Worm (Caenorhabditis elegans): ENCODE measurements around the gene F21H12.3.

The F21H12.3 gene

DNA sequence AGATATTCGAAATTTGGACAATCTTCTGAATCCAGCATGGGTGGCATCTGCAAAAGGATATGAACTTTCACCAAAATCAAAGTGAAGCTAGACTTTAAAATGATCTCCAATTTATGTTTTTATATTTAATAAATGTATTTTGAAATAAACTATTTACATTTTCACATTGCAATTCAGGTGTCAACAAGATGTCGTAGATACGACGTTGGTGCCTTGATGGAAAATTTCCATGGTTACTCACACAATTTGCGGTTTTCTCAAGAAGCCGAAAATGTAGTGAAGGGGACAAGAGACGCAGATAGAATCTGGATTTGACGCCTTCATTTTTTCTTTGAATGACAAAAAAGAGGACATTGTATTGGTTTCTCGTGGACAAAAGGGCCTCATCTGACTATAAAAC lies 16.8 kb downstream of the F21H12.3 start, which contains the start of gene rgs-3:
Gene rgs-3 (plus strand): TSS at position 301 of the 400 bp plus-strand sequence.
- TF ChIP-seq nhr-77 (tag; optimal IDR thresholded peaks at IDR 0.05): no peak
- no peak for TF ChIP-seq lin-39 (tag; optimal IDR thresholded peaks at IDR 0.05)
- no peak for TF ChIP-seq Y55F3AM.14 (GFP tag; optimal IDR thresholded peaks at IDR 0.05)
- TF ChIP-seq F13H6.1 (tag; optimal IDR thresholded peaks at IDR 0.05): no peak
- no peak for TF ChIP-seq nhr-25 (tag; optimal IDR thresholded peaks at IDR 0.05)
- TF ChIP-seq nhr-21 (tag; optimal IDR thresholded peaks at IDR 0.05): no peak
- TF ChIP-seq ceh-82 (tag; optimal IDR thresholded peaks at IDR 0.05): no peak
- TF ChIP-seq nhr-6 (tag; optimal IDR thresholded peaks at IDR 0.05): no peak

DNA sequence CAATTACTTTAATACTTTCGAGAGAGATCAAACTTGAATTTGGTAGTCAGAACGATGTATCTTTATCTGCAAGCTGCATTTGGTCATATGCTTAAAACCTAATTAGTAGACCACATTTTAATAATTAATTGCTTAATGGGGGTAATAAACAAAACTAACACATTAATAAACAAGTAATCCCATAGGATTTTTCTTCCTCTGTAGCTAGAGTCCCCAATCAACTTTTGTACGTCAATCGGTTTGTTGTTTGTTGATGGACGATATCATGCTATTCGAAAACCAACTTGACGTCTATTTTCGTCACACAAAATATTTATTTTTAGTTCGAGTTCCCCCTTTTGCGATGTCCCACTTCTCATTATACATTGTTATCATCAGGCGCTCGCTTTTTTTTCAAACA lies 18.8 kb downstream of the F21H12.3 start:
- TF ChIP-seq lsy-2 (tag; optimal IDR thresholded peaks at IDR 0.05): no peak
- no peak for TF ChIP-seq snpc-4 (tag; optimal IDR thresholded peaks at IDR 0.05)
- no peak for TF ChIP-seq ztf-4 (tag; optimal IDR thresholded peaks at IDR 0.05)
- no peak for TF ChIP-seq nhr-6 (tag; optimal IDR thresholded peaks at IDR 0.05)
- TF ChIP-seq nhr-11 (tag; optimal IDR thresholded peaks at IDR 0.05): no peak
- no peak for TF ChIP-seq peb-1 (tag; optimal IDR thresholded peaks at IDR 0.05)

DNA sequence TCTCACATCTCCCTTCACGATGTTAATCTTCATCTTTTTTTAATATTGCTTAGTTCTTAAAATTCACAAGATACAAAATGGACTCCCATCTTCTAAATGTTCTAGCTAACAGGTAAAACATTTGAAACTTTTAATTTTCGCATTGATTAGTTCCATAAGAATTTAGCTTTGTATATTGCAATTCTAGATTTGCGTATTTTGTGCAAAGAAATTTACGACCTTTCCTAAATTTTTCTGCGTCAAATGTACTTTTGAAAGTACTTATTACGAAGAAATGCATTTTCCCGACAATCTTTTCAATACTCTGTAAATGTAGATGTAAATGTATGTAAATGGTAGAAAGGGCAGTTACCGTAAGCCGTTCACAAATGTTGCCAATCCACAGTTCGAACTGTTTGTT lies 21.3 kb downstream of the F21H12.3 start:
- TF ChIP-seq skn-1 (tag; optimal IDR thresholded peaks at IDR 0.05) (no peak), egl-27 (tag; optimal IDR thresholded peaks at IDR 0.05) (no peak), ztf-4 (tag; optimal IDR thresholded peaks at IDR 0.05) (no peak), nhr-12 (tag; optimal IDR thresholded peaks at IDR 0.05) (no peak), aly-2 (tag; optimal IDR thresholded peaks at IDR 0.05) (no peak), sem-4 (tag; optimal IDR thresholded peaks at IDR 0.05) (no peak), ztf-11 (tag; optimal IDR thresholded peaks at IDR 0.05) (no peak), F13H6.1 (tag; optimal IDR thresholded peaks at IDR 0.05) (no peak), ztf-1 (GFP tag; conservative IDR thresholded peaks at IDR 0.05) (no peak), R02D3.7 (tag; optimal IDR thresholded peaks at IDR 0.05) (no peak), fos-1 (tag; optimal IDR thresholded peaks at IDR 0.05) (no peak), unc-55 (GFP tag; optimal IDR thresholded peaks at IDR 0.05) (no peak), ZK546.5 (tag; optimal IDR thresholded peaks at IDR 0.05) (no peak), nhr-129 (tag; optimal IDR thresholded peaks at IDR 0.05) (no peak), nhr-6 (tag; optimal IDR thresholded peaks at IDR 0.05) (no peak), unc-39 (tag; optimal IDR thresholded peaks at IDR 0.05) (no peak)

DNA sequence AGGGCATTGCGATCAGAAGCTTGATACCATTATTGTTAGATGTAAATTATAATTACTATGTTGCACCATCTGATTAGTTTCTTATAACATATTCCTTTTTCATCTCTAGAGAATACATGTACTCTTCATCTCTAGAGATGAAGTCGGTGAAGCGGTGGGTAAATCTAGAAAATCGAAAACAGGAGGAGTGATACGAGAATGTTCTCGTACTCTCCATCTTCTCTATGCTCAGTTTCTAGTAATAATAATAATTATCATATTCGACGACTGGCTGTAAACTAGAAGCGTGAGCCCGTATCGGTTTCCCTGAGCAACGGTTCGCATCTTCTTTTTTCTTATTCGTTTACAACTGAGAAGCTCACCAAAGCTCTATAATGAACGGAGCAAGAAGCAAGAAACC lies 25.1 kb downstream of the F21H12.3 start:
- TF ChIP-seq nhr-23 (tag; optimal IDR thresholded peaks at IDR 0.05) (no peak), F13H6.1 (tag; optimal IDR thresholded peaks at IDR 0.05) (no peak), gmeb-1 (tag; optimal IDR thresholded peaks at IDR 0.05) (no peak), ceh-16 (tag; optimal IDR thresholded peaks at IDR 0.05) (no peak), C34F6.9 (tag; optimal IDR thresholded peaks at IDR 0.05) (no peak)

DNA sequence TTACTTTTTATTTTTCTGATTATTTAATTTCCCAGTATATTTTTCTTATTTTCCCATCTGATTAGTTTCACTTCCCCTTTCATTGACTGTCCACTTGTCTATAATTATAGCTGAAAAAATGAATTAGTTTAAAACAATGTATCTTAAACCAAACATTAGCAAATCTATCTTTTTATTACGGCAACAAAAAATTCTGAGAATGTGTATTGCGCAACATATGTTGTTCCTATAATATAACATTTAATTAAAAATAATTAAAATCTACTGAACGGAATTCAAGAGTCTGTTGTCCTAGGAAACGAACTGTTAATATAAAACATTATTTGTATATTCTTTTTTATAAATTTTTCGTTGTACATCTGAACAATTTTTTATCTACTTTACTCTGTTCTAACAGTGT lies 27.3 kb downstream of the F21H12.3 start:
- no peak for TF ChIP-seq lsy-2 (tag; optimal IDR thresholded peaks at IDR 0.05)
- no peak for TF ChIP-seq ztf-1 (GFP tag; conservative IDR thresholded peaks at IDR 0.05)
- TF ChIP-seq nhr-23 (tag; optimal IDR thresholded peaks at IDR 0.05): no peak
- TF ChIP-seq fos-1 (tag; optimal IDR thresholded peaks at IDR 0.05): no peak
- no peak for TF ChIP-seq sma-3 (GFP tag; optimal IDR thresholded peaks at IDR 0.05)
- no peak for TF ChIP-seq skn-1 (tag; optimal IDR thresholded peaks at IDR 0.05)
- TF ChIP-seq C34F6.9 (tag; optimal IDR thresholded peaks at IDR 0.05): no peak
- no peak for TF ChIP-seq dmd-4 (tag; optimal IDR thresholded peaks at IDR 0.05)
- no peak for TF ChIP-seq nhr-10 (tag; optimal IDR thresholded peaks at IDR 0.05)
- TF ChIP-seq gmeb-1 (tag; optimal IDR thresholded peaks at IDR 0.05): no peak
- TF ChIP-seq crh-2 (tag; optimal IDR thresholded peaks at IDR 0.05): no peak
- no peak for TF ChIP-seq snpc-4 (tag; optimal IDR thresholded peaks at IDR 0.05)
- no peak for TF ChIP-seq blmp-1 (tag; optimal IDR thresholded peaks at IDR 0.05; ENCODE audit: insufficient read depth)
- no peak for TF ChIP-seq ama-1 (optimal IDR thresholded peaks at IDR 0.05)
- TF ChIP-seq R02D3.7 (tag; optimal IDR thresholded peaks at IDR 0.05): no peak
- no peak for TF ChIP-seq mbf-1 (tag; optimal IDR thresholded peaks at IDR 0.05)

All from whole organism, L2 larva.